Worm (Caenorhabditis elegans) whole organism, L2 larva: ENCODE measurements around the gene tbce-1.

ENCODE experiments used
- C34F6.9 ChIP-seq: fragments of 150-350 bp; optimal IDR thresholded peaks from 2 replicates; lab custom pipeline; 2014; ENCODE audit warnings: missing biosample characterization, missing genetic modification characterization
- F13H6.1 ChIP-seq: sonication (generic microtip); optimal IDR thresholded peaks from 2 replicates; lab custom pipeline; 2016; ENCODE audit warnings: missing genetic modification characterization, missing compliant biosample characterization
- R02D3.7 ChIP-seq: fragments of 150-350 bp; optimal IDR thresholded peaks from 2 replicates; lab custom pipeline; 2014; ENCODE audit warnings: missing biosample characterization, missing genetic modification characterization
- ZK546.5 ChIP-seq: sonication (generic microtip); optimal IDR thresholded peaks from 2 replicates; lab custom pipeline; 2017; ENCODE audit warnings: missing biosample characterization, missing genetic modification characterization
- alr-1 ChIP-seq: fragments of 150-350 bp; optimal IDR thresholded peaks from 2 replicates; lab custom pipeline; 2014; ENCODE audit warnings: missing biosample characterization, missing genetic modification characterization
- ama-1 ChIP-seq: fragments of 150-350 bp; optimal IDR thresholded peaks from 2 replicates; lab custom pipeline; 2018; ENCODE audit warnings: inconsistent platforms
- blmp-1 ChIP-seq: sonication (generic microtip); optimal IDR thresholded peaks from 2 replicates; lab custom pipeline; 2017; ENCODE audit warnings: missing genetic modification characterization, mild to moderate bottlenecking, missing compliant biosample characterization, antibody characterized with exemption, moderate library complexity; ENCODE audit not compliant: insufficient read depth
- ceh-82 ChIP-seq: fragments of 150-350 bp; optimal IDR thresholded peaks from 2 replicates; lab custom pipeline; 2014; ENCODE audit warnings: missing biosample characterization, missing genetic modification characterization
- crh-2 ChIP-seq: sonication (generic microtip); optimal IDR thresholded peaks from 2 replicates; lab custom pipeline; 2017; ENCODE audit warnings: missing biosample characterization, missing genetic modification characterization
- dmd-4 ChIP-seq: sonication (generic microtip); optimal IDR thresholded peaks from 2 replicates; lab custom pipeline; 2017; ENCODE audit warnings: missing biosample characterization, missing genetic modification characterization
- egl-27 ChIP-seq: sonication (generic microtip); optimal IDR thresholded peaks from 3 replicates; lab custom pipeline; 2017; ENCODE audit warnings: missing biosample characterization, missing genetic modification reagents, missing genetic modification characterization
- elt-1 ChIP-seq: fragments of 150-350 bp; optimal IDR thresholded peaks from 2 replicates; lab custom pipeline; 2014; ENCODE audit warnings: missing biosample characterization, missing genetic modification characterization
- elt-3 ChIP-seq: sonication (generic microtip); optimal IDR thresholded peaks from 2 replicates; lab custom pipeline; 2017; ENCODE audit warnings: missing biosample characterization, missing genetic modification characterization
- fos-1 ChIP-seq: fragments of 150-350 bp; optimal IDR thresholded peaks from 2 replicates; lab custom pipeline; 2014; ENCODE audit warnings: missing biosample characterization, missing genetic modification characterization
- gmeb-1 ChIP-seq: fragments of 150-350 bp; optimal IDR thresholded peaks from 2 replicates; lab custom pipeline; 2014; ENCODE audit warnings: missing biosample characterization, missing genetic modification characterization
- lin-11 ChIP-seq: fragments of 150-350 bp; sonication (generic microtip); optimal IDR thresholded peaks from 2 replicates; lab custom pipeline; 2014; ENCODE audit warnings: missing biosample characterization, missing genetic modification characterization, inconsistent platforms, mixed read lengths
- lin-13 ChIP-seq: fragments of 150-350 bp; optimal IDR thresholded peaks from 2 replicates; lab custom pipeline; 2014; ENCODE audit warnings: missing biosample characterization, missing genetic modification reagents, missing genetic modification characterization
- lin-39 ChIP-seq: fragments of 150-350 bp; optimal IDR thresholded peaks from 2 replicates; lab custom pipeline; 2014; ENCODE audit warnings: missing biosample characterization, missing genetic modification reagents, missing genetic modification characterization
- lsy-2 ChIP-seq, 2 experiments: fragments of 150-350 bp in 1 of 2; sonication (generic microtip) in 1 of 2; optimal IDR thresholded peaks; 2 replicates each; lab custom pipeline; 2014 to 2017; ENCODE audit warnings: missing biosample characterization in 2 of 2, missing genetic modification characterization in 2 of 2
- mbf-1 ChIP-seq: sonication (generic microtip); optimal IDR thresholded peaks from 2 replicates; lab custom pipeline; 2017; ENCODE audit warnings: missing biosample characterization, missing genetic modification characterization
- mdl-1 ChIP-seq, 2 experiments: fragments of 150-350 bp in 1 of 2; sonication (generic microtip) in 1 of 2; optimal IDR thresholded peaks; 2 replicates each; lab custom pipeline; 2017; ENCODE audit warnings: missing biosample characterization in 2 of 2, missing genetic modification characterization in 2 of 2
- nhr-11 ChIP-seq: fragments of 150-350 bp; optimal IDR thresholded peaks from 2 replicates; lab custom pipeline; 2014; ENCODE audit warnings: missing biosample characterization, missing genetic modification characterization
- nhr-12 ChIP-seq: fragments of 150-350 bp; optimal IDR thresholded peaks from 2 replicates; lab custom pipeline; 2014; ENCODE audit warnings: missing biosample characterization, missing genetic modification characterization
- nhr-129 ChIP-seq: fragments of 150-350 bp; optimal IDR thresholded peaks from 2 replicates; lab custom pipeline; 2014; ENCODE audit warnings: missing biosample characterization, missing genetic modification characterization
- nhr-21 ChIP-seq: fragments of 150-350 bp; optimal IDR thresholded peaks from 2 replicates; lab custom pipeline; 2014; ENCODE audit warnings: missing biosample characterization, missing genetic modification characterization
- nhr-23 ChIP-seq: fragments of 150-350 bp; optimal IDR thresholded peaks from 2 replicates; lab custom pipeline; 2014; ENCODE audit warnings: missing biosample characterization, missing genetic modification reagents, missing genetic modification characterization
- nhr-237 ChIP-seq: fragments of 150-350 bp; optimal IDR thresholded peaks from 2 replicates; lab custom pipeline; 2014; ENCODE audit warnings: missing biosample characterization, missing genetic modification characterization
- nhr-25 ChIP-seq: fragments of 150-350 bp; sonication (generic microtip); optimal IDR thresholded peaks from 3 replicates; lab custom pipeline; 2014; ENCODE audit warnings: missing biosample characterization, missing genetic modification characterization
- nhr-77 ChIP-seq: fragments of 150-350 bp; optimal IDR thresholded peaks from 2 replicates; lab custom pipeline; 2014; ENCODE audit warnings: missing biosample characterization, missing genetic modification characterization
- peb-1 ChIP-seq: fragments of 150-350 bp; optimal IDR thresholded peaks from 2 replicates; lab custom pipeline; 2014; ENCODE audit warnings: missing biosample characterization, missing genetic modification characterization
- sem-4 ChIP-seq: fragments of 150-350 bp; optimal IDR thresholded peaks from 2 replicates; lab custom pipeline; 2014; ENCODE audit warnings: missing biosample characterization, missing genetic modification reagents, missing genetic modification characterization
- skn-1 ChIP-seq: sonication (generic microtip); optimal IDR thresholded peaks from 2 replicates; lab custom pipeline; 2017; ENCODE audit warnings: missing biosample characterization, missing genetic modification characterization
- sma-3 ChIP-seq: sonication (generic microtip); optimal IDR thresholded peaks from 2 replicates; lab custom pipeline; 2016; ENCODE audit warnings: missing genetic modification reagents, missing genetic modification characterization, missing compliant biosample characterization
- sma-9 ChIP-seq, 2 experiments: fragments of 150-350 bp in 1 of 2; sonication (generic microtip) in 1 of 2; optimal IDR thresholded peaks; 2 replicates each; lab custom pipeline; 2014 to 2016; ENCODE audit warnings: missing genetic modification characterization in 2 of 2, mild to moderate bottlenecking in 1 of 2, missing biosample characterization in 1 of 2, missing compliant biosample characterization in 1 of 2, missing genetic modification reagents in 1 of 2, moderate library complexity in 1 of 2
- snpc-4 ChIP-seq: fragments of 150-350 bp; optimal IDR thresholded peaks from 2 replicates; lab custom pipeline; 2014; ENCODE audit warnings: missing biosample characterization, missing genetic modification characterization
- unc-55 ChIP-seq: fragments of 150-350 bp; sonication (generic microtip); optimal IDR thresholded peaks from 3 replicates; lab custom pipeline; 2014; ENCODE audit warnings: missing biosample characterization, missing genetic modification reagents, missing genetic modification characterization
- unc-62 ChIP-seq: fragments of 150-350 bp; optimal IDR thresholded peaks from 2 replicates; lab custom pipeline; 2014; ENCODE audit warnings: missing biosample characterization, missing genetic modification reagents, missing genetic modification characterization
- zag-1 ChIP-seq: fragments of 150-350 bp; optimal IDR thresholded peaks from 2 replicates; lab custom pipeline; 2014; ENCODE audit warnings: missing biosample characterization, missing genetic modification characterization
- ztf-11 ChIP-seq: sonication (generic microtip); optimal IDR thresholded peaks from 2 replicates; lab custom pipeline; 2017; ENCODE audit warnings: missing biosample characterization, missing genetic modification characterization

The tbce-1 gene

DNA sequence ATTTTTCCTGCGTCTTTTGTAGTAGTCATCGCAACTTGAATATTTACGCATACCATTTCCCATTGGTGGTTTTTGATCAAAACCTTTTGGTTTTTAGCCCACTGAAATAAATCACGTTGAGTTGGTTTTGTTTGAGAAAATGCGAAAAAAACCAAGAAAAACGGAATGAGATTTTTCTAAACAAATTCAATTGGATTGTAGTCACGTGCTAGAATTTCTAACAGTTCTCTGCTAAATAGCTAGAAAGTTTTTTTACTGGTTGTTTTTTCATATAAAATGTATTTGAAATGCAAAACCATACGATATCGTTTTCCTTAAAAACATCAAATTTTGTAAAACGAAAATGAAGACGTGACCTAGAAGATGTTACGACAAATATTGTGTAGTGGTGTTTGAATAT, 17.9 kb upstream of the tbce-1 start, which contains the start of gene K07H8.12:
TSS of gene K07H8.12 (minus strand) at position 101 of the 400 bp plus-strand sequence.
- TF ChIP-seq sma-3 (no peak), fos-1 (no peak), ztf-11 (tag; lab: Kevin White, UChicago) (no peak), mbf-1 (tag; lab: Kevin White, UChicago) (no peak), nhr-11 (tag; lab: Kevin White, UChicago) (no peak), nhr-129 (no peak), elt-3 (tag; lab: Kevin White, UChicago) (no peak), blmp-1 (tag; lab: Kevin White, UChicago) (no peak), gmeb-1 (tag; lab: Kevin White, UChicago) (no peak), unc-55 (GFP tag; lab: Kevin White, UChicago) (no peak)

- TF ChIP-seq nhr-77 (tag; lab: Kevin White, UChicago) = no peak
- peak; percentile 63 for TF ChIP-seq unc-55 (GFP tag; lab: Kevin White, UChicago)
- TF ChIP-seq mbf-1 (tag; lab: Kevin White, UChicago) = no peak
Measured at ce11 chrIV:8283214-8283613, 11.3 kb upstream of the tbce-1 start.

DNA sequence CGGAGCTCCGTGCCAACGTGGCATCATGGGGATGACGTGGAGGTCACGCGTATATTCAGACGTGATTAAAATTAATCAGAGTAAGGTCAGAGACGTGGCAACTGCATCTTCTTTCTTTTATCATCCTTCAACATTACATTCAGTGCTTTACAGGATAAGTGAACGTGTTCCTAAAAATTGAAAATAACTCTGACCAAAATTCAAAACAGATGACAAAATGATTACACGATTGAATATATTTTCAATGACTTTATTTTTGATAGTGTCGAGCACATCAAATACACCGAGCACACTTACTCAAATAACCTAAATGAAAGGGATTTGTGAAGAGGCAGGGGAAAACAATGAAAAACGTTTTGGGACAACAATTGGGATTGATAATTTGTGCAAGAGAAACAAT, 8.1 kb upstream of the tbce-1 start, which contains the start of gene K07H8.9:
TSS of gene K07H8.9 (minus strand) at position 125 of the 400 bp plus-strand sequence.
- TF ChIP-seq nhr-11 (tag; lab: Kevin White, UChicago) (no peak), sem-4 (tag; lab: Kevin White, UChicago) (no peak), lsy-2 (tag; optimal IDR thresholded peaks at IDR 0.05; lab: Kevin White, UChicago) (no peak), alr-1 (tag; lab: Kevin White, UChicago) (no peak), mbf-1 (tag; lab: Kevin White, UChicago) (no peak), sma-3 (no peak), elt-3 (tag; lab: Kevin White, UChicago) (no peak), unc-62 (GFP tag; lab: Kevin White, UChicago) (no peak), dmd-4 (no peak), snpc-4 (tag; lab: Kevin White, UChicago) (no peak)

DNA sequence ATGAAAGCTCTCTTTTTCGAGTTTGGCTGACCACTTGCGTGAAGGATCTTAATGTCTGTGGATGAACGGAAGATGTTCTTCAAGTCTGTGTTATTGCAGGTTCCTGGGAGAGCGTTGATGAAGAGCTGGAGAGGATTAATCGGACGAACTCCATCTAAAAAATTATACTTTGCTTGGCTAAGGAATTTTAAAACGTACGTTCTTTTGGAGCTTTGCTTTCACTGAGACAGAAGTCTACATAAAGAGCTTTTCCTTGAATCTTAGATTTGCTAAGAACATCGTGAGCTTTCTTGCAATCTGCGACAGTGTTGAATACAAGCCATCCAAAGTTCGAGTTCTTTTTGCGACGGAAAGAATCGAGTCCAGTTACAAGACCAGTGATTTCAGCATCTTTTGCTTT, 7.2 kb upstream of the tbce-1 start:
- TF ChIP-seq zag-1 (tag; lab: Kevin White, UChicago) = no peak
- no peak for TF ChIP-seq nhr-129
- no peak for TF ChIP-seq egl-27
- TF ChIP-seq, all 48 proteins: peak for 0

DNA sequence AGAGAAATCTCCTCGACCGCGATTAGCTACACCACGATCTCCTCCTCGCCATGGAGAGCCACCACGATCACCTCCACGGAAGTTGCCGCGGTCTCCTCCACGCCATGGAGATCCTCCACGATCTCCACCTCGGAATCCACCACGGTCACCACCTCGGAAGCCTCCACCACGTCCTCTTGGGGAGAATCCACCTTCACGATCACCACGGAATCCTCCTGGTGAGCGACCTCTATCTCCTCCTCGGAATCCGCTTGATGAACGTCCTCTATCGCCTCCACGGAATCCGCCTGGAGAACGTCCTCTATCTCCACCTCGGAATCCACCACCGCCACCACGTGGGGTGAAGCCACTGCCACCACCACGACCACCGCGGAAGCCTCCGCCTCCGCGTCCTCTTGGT, 5.4 kb upstream of the tbce-1 start:
- no peak for TF ChIP-seq ceh-82 (tag; lab: Kevin White, UChicago)
- TF ChIP-seq nhr-237 (tag; lab: Kevin White, UChicago) = no peak

- TF ChIP-seq nhr-25 (tag; lab: Kevin White, UChicago) = no peak
- TF ChIP-seq nhr-12 (tag; lab: Kevin White, UChicago) = no peak
- TF ChIP-seq elt-1 (tag; lab: Kevin White, UChicago) = no peak
- TF ChIP-seq lin-13 (GFP tag; lab: Kevin White, UChicago) = no peak
- TF ChIP-seq ceh-82 (tag; lab: Kevin White, UChicago) = no peak
- TF ChIP-seq ama-1 (lab: Kevin White, UChicago) = no peak
- no peak for TF ChIP-seq skn-1 (tag; lab: Kevin White, UChicago)
- no peak for TF ChIP-seq nhr-23
- no peak for TF ChIP-seq peb-1 (tag; lab: Kevin White, UChicago)
- TF ChIP-seq lin-11 = no peak
Measured at ce11 chrIV:8289505-8289579, 5.1 kb upstream of the tbce-1 start, which contains the start of gene nucl-1. Gene nucl-1 (minus strand): TSS chrIV:8289530.

DNA sequence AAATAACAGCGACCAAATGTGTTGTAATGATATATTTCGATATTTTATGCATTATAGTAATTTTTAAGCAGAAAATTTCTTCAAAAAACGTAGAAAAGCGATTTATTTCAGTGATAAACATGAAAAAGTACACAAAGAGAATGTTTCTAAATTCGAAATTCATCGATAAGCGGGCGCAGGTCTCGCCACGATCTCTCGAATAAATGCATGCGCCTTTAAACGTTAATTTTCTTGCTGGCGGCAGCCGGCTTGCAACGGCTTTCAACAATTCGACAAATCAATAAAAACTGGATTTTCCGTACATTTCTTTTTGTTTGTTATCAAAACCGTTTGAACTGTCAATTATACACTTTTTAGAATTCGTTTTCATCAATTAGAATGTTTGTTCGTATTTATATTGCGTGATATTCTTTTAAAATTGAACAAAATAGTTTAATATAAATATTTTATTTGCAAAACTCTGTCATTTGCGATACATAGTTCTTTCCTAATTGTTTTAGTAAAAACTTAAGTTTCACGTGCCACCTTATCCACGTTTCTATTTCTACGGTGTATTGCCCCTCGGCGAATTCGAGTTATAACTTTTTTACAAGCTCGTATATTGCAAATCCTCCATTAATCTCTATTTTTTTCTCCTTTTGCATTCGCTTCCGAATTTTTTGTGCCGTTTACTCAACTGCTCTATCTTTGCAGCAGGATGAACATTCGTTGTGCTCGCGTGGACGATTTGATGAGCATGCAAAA, 4.7 kb upstream of the tbce-1 start, which contains the start of gene daf-31:
TSS of gene daf-31 (plus strand) at position 694 of the 744 bp plus-strand sequence.
- TF ChIP-seq sem-4 (tag; lab: Kevin White, UChicago) (no peak), ama-1 (lab: Kevin White, UChicago) (no peak), sma-9 (GFP tag; optimal IDR thresholded peaks at IDR 0.05; lab: Kevin White, UChicago) (peak; percentile 4), sma-9 (tag; optimal IDR thresholded peaks at IDR 0.05; lab: Kevin White, UChicago) (no peak), lin-13 (GFP tag; lab: Kevin White, UChicago) (peak; percentile 29), unc-55 (GFP tag; lab: Kevin White, UChicago) (peak; percentile 76), lsy-2 (tag; optimal IDR thresholded peaks at IDR 0.05; lab: Kevin White, UChicago) (peak in 1 of 2 experiments; percentile 77), mdl-1 (tag; optimal IDR thresholded peaks at IDR 0.05; lab: Kevin White, UChicago) (no peak), mbf-1 (tag; lab: Kevin White, UChicago) (no peak), nhr-21 (tag; lab: Kevin White, UChicago) (no peak), zag-1 (tag; lab: Kevin White, UChicago) (no peak), R02D3.7 (tag; lab: Kevin White, UChicago) (no peak), elt-3 (tag; lab: Kevin White, UChicago) (no peak), nhr-129 (peak; percentile 57), C34F6.9 (tag; lab: Kevin White, UChicago) (peak; percentile 58), alr-1 (tag; lab: Kevin White, UChicago) (no peak), egl-27 (no peak), unc-62 (GFP tag; lab: Kevin White, UChicago) (no peak), F13H6.1 (tag; lab: Kevin White, UChicago) (peak; percentile 28), dmd-4 (no peak), snpc-4 (tag; lab: Kevin White, UChicago) (no peak), elt-1 (tag; lab: Kevin White, UChicago) (no peak), crh-2 (tag; lab: Kevin White, UChicago) (peak; percentile 19), ZK546.5 (tag; lab: Kevin White, UChicago) (no peak), lin-39 (tag; lab: Kevin White, UChicago) (no peak)
